Fruit fly (Drosophila melanogaster): Measurements from ENCODE around the gene Mkp.

The Mkp gene

dm6 chr3L:166789-167132 is 17.6 kb downstream of the Mkp start:
- 0 out of 2 replicates have a peak, but pooled peaks have one; percentile 43 for TF ChIP-seq CG11696 (GFP tag; IDR thresholded peaks at IDR 0.05)
- no peak for TF ChIP-seq CG11695 (GFP tag; IDR thresholded peaks at IDR 0.05)
- no peak for TF ChIP-seq Hr39 (optimal IDR thresholded peaks at IDR 0.05)
- TF ChIP-seq caup (GFP tag; optimal IDR thresholded peaks at IDR 0.05; ENCODE audit: severe bottlenecking), result no peak
- peak; percentile 3 for TF ChIP-seq YL-1 (GFP tag; optimal IDR thresholded peaks at IDR 0.05)
- no peak for TF ChIP-seq kay (GFP tag; optimal IDR thresholded peaks at IDR 0.05)
- TF ChIP-seq sens (GFP tag), result peak; percentile 8
- 0 out of 3 replicates have a peak, but pooled peaks have one; percentile 2 for TF ChIP-seq row (GFP tag; IDR thresholded peaks at IDR 0.05)
- no peak for TF ChIP-seq dysf (GFP tag; IDR thresholded peaks at IDR 0.05)
- TF ChIP-seq en (GFP tag; optimal IDR thresholded peaks at IDR 0.05), result no peak
- TF ChIP-seq ara (GFP tag; IDR thresholded peaks at IDR 0.05), result 0 out of 2 replicates have a peak, but pooled peaks have one; percentile 2
- no peak for TF ChIP-seq crol (GFP tag; IDR thresholded peaks at IDR 0.05)

dm6 chr3L:165981-166788 is 18.2 kb downstream of the Mkp start:
- TF ChIP-seq tgo (GFP tag; IDR thresholded peaks at IDR 0.05) (no peak), ro (GFP tag; IDR thresholded peaks at IDR 0.05) (no peak), CG14710 (tag; optimal IDR thresholded peaks at IDR 0.05) (peak; percentile 2), chm (GFP tag; IDR thresholded peaks at IDR 0.05) (no peak), lola (GFP tag; optimal IDR thresholded peaks at IDR 0.05) (peak in 1 of 3 experiments; percentile 34), Tbp (GFP tag; optimal IDR thresholded peaks at IDR 0.05) (no peak), Dbx (GFP tag; IDR thresholded peaks at IDR 0.05) (no peak), CG10654 (GFP tag; optimal IDR thresholded peaks at IDR 0.05) (peak; percentile 1), cg (GFP tag; optimal IDR thresholded peaks at IDR 0.05) (peak; percentile 47), Oli (tag; optimal IDR thresholded peaks at IDR 0.05) (peak; percentile 5), ara (GFP tag; IDR thresholded peaks at IDR 0.05) (0 out of 2 replicates have a peak, but pooled peaks have one; percentile 7), emc (GFP tag; optimal IDR thresholded peaks at IDR 0.05) (no peak), CG7357 (GFP tag; IDR thresholded peaks at IDR 0.05) (no peak), E2f1 (GFP tag; IDR thresholded peaks at IDR 0.05) (no peak), nom (GFP tag; optimal IDR thresholded peaks at IDR 0.05) (peak; percentile 29), CG8388 (GFP tag; optimal IDR thresholded peaks at IDR 0.05) (peak; percentile 37), pros (GFP tag; optimal IDR thresholded peaks at IDR 0.05) (peak; percentile 35), zf30C (GFP tag; optimal IDR thresholded peaks at IDR 0.05) (peak; percentile 76), CG10431 (GFP tag; optimal IDR thresholded peaks at IDR 0.05) (no peak), CG15514 (GFP tag; optimal IDR thresholded peaks at IDR 0.05) (no peak), CG12155 (GFP tag; optimal IDR thresholded peaks at IDR 0.05) (no peak), CG8924 (tag; optimal IDR thresholded peaks at IDR 0.05) (no peak), CG17568 (GFP tag; optimal IDR thresholded peaks at IDR 0.05) (no peak), slbo (GFP tag; IDR thresholded peaks at IDR 0.05) (no peak), CG6254 (GFP tag; optimal IDR thresholded peaks at IDR 0.05) (peak; percentile 2), E2f2 (GFP tag; IDR thresholded peaks at IDR 0.05) (0 out of 2 replicates have a peak, but pooled peaks have one; percentile 17), Hey (tag; optimal IDR thresholded peaks at IDR 0.05) (no peak), Med (GFP tag) (peak; percentile 60), Drgx (GFP tag; IDR thresholded peaks at IDR 0.05) (0 out of 2 replicates have a peak, but pooled peaks have one; percentile 6), wek (GFP tag; optimal IDR thresholded peaks at IDR 0.05) (no peak), NC2α (GFP tag; optimal IDR thresholded peaks at IDR 0.05) (no peak), Hmx (GFP tag; optimal IDR thresholded peaks at IDR 0.05) (no peak), nmo (GFP tag; optimal IDR thresholded peaks at IDR 0.05) (peak; percentile 15), tin (GFP tag; optimal IDR thresholded peaks at IDR 0.05) (peak; percentile 17), bsh (GFP tag; optimal IDR thresholded peaks at IDR 0.05) (peak; percentile 33 to 46), cas (GFP tag; IDR thresholded peaks at IDR 0.05) (no peak), CG9437 (GFP tag; optimal IDR thresholded peaks at IDR 0.05) (no peak), zfh2 (GFP tag; optimal IDR thresholded peaks at IDR 0.05) (no peak)

Measured in whole organism, embryonic.